Fruit fly (Drosophila melanogaster) whole organism, wandering third instar larva: ENCODE data around the gene CG31954.

ENCODE experiments used
- Abd-B ChIP-seq: fragments of >200 bp; optimal IDR thresholded peaks from 2 replicates; lab custom pipeline; 2017; ENCODE audit warnings: missing biosample characterization, missing genetic modification characterization
- GATAd ChIP-seq: sonication (Bioruptor generic); optimal IDR thresholded peaks from 2 replicates; lab custom pipeline; 2016; ENCODE audit warnings: missing biosample characterization, missing genetic modification characterization
- Hr78 ChIP-seq: fragments of >200 bp; optimal IDR thresholded peaks from 2 replicates; lab custom pipeline; 2017; ENCODE audit warnings: missing biosample characterization, missing genetic modification characterization
- Hr83 ChIP-seq: fragments of 200-300 bp; sonication (Bioruptor generic); optimal IDR thresholded peaks from 2 replicates; lab custom pipeline; 2016; ENCODE audit warnings: missing biosample characterization, mild to moderate bottlenecking, missing genetic modification characterization, moderate library complexity; ENCODE audit not compliant: poor library complexity, severe bottlenecking
- Myc ChIP-seq: fragments of >200 bp; optimal IDR thresholded peaks from 2 replicates; lab custom pipeline; 2017
- N ChIP-seq: fragments of >200 bp; optimal IDR thresholded peaks from 2 replicates; lab custom pipeline; 2018; ENCODE audit warnings: missing biosample characterization, missing external identifiers, missing genetic modification characterization
- Sp1 ChIP-seq: fragments of 200-800 bp; sonication (Bioruptor generic); optimal IDR thresholded peaks from 3 replicates; lab custom pipeline; 2019; ENCODE audit warnings: missing biosample characterization, mild to moderate bottlenecking, missing genetic modification characterization, moderate library complexity
- br ChIP-seq: fragments of 200-800 bp; sonication (Bioruptor generic); optimal IDR thresholded peaks from 2 replicates; lab custom pipeline; 2016; ENCODE audit warnings: missing biosample characterization, missing genetic modification characterization
- dsf ChIP-seq: sonication (Bioruptor generic); optimal IDR thresholded peaks from 2 replicates; lab custom pipeline; 2016; ENCODE audit warnings: missing biosample characterization, missing genetic modification characterization, borderline replicate concordance
- fru ChIP-seq: fragments of 200-800 bp; sonication (Bioruptor generic); optimal IDR thresholded peaks from 3 replicates; lab custom pipeline; 2016; ENCODE audit warnings: missing biosample characterization, mild to moderate bottlenecking, missing genetic modification characterization
- lola ChIP-seq: fragments of >200 bp; optimal IDR thresholded peaks from 2 replicates; lab custom pipeline; 2017; ENCODE audit warnings: missing biosample characterization, missing genetic modification characterization
- psq ChIP-seq: fragments of 200-800 bp; sonication (Bioruptor generic); optimal IDR thresholded peaks from 3 replicates; lab custom pipeline; 2017; ENCODE audit warnings: missing biosample characterization, mild to moderate bottlenecking, missing genetic modification characterization, moderate library complexity
- sage ChIP-seq: fragments of 200-800 bp; sonication (Bioruptor generic); optimal IDR thresholded peaks from 2 replicates; lab custom pipeline; 2016; ENCODE audit warnings: missing biosample characterization, mild to moderate bottlenecking, missing genetic modification characterization

DNA sequence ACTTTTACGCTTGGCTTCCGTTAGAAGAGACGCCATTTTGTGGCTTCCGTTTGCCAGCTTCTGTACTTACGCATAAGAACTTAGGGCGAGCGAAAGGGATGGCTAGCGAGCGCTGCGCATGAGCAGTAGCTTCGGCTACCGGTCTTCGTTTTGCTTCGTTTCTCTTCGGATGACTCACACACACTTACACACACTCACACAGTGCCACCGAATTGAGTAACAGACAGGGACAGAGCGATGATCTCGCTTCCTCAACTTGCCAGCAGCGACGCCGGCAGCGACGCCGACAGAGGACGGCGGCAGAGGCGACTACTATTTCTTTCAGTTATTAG lies 29.5 kb upstream of the CG31954 start:
- no peak for TF ChIP-seq Myc (lab: Kevin White, UChicago)
- no peak for TF ChIP-seq psq (GFP tag; lab: Kevin White, UChicago)
- no peak for TF ChIP-seq dsf
- TF ChIP-seq Hr78 (GFP tag; lab: Kevin White, UChicago) = no peak
- TF ChIP-seq fru (GFP tag; lab: Kevin White, UChicago) = no peak
- TF ChIP-seq N (GFP tag; lab: Kevin White, UChicago) = no peak
- no peak for TF ChIP-seq sage (GFP tag; lab: Kevin White, UChicago)
- no peak for TF ChIP-seq GATAd (GFP tag; lab: Kevin White, UChicago)
- TF ChIP-seq br (GFP tag; lab: Kevin White, UChicago) = no peak
- TF ChIP-seq Sp1 = no peak
- no peak for TF ChIP-seq Abd-B (GFP tag; lab: Kevin White, UChicago)
- no peak for TF ChIP-seq Hr83 (GFP tag; lab: Kevin White, UChicago)
- no peak for TF ChIP-seq lola (GFP tag; lab: Kevin White, UChicago)
